Fruit fly (Drosophila melanogaster) whole organism, prepupa: ENCODE measurements around the gene Ptpmeg2.
A peak's percentile ranks its signal among the peaks of the same experiment; 100 is the strongest.

Experiments
- Blimp-1 ChIP-seq: fragments of 200-800 bp; sonication (Bioruptor generic); optimal IDR thresholded peaks from 3 replicates; lab custom pipeline; 2017; ENCODE audit warnings: missing biosample characterization, missing genetic modification characterization, mild to moderate bottlenecking, moderate library complexity, missing genetic modification reagents
- CG10631 ChIP-seq: fragments of 200-800 bp; sonication (Bioruptor generic); optimal IDR thresholded peaks from 2 replicates; lab custom pipeline; 2016; ENCODE audit warnings: missing biosample characterization, missing genetic modification characterization
- CG11294 ChIP-seq: fragments of 200-800 bp; sonication (Bioruptor generic); IDR thresholded peaks from 2 replicates; pipeline ENCODE4 v1.3.6; 2022; ENCODE audit warnings: missing biosample characterization, missing genetic modification characterization
- CG11762 ChIP-seq: fragments of 200-800 bp; sonication (Bioruptor generic); optimal IDR thresholded peaks from 3 replicates; lab custom pipeline; 2016; ENCODE audit warnings: missing biosample characterization, missing genetic modification characterization; ENCODE audit not compliant: insufficient read depth
- CG11902 ChIP-seq: fragments of 200-800 bp; sonication (Bioruptor generic); optimal IDR thresholded peaks from 3 replicates; lab custom pipeline; 2016; ENCODE audit warnings: missing biosample characterization, missing genetic modification characterization
- CG15336 ChIP-seq: fragments of 200-800 bp; sonication (Bioruptor generic); IDR thresholded peaks from 2 replicates; pipeline ENCODE4 v1.3.6; 2022; ENCODE audit warnings: missing biosample characterization, missing genetic modification characterization
- CG1621 ChIP-seq: fragments of 200-800 bp; sonication (Bioruptor generic); optimal IDR thresholded peaks from 3 replicates; lab custom pipeline; 2018; ENCODE audit warnings: missing biosample characterization, mild to moderate bottlenecking, missing genetic modification characterization
- CG31627 ChIP-seq: fragments of 200-800 bp; sonication (Bioruptor generic); optimal IDR thresholded peaks from 3 replicates; lab custom pipeline; 2016; ENCODE audit warnings: missing biosample characterization, missing genetic modification characterization
- CG32006 ChIP-seq: fragments of 200-800 bp; sonication (Bioruptor generic); optimal IDR thresholded peaks from 3 replicates; lab custom pipeline; 2017; ENCODE audit warnings: missing biosample characterization, mild to moderate bottlenecking, missing genetic modification characterization
- CG34406 ChIP-seq: fragments of 200-800 bp; sonication (Bioruptor generic); optimal IDR thresholded peaks from 3 replicates; lab custom pipeline; 2016; ENCODE audit warnings: missing biosample characterization, missing genetic modification characterization
- CG6163 ChIP-seq: fragments of 200-800 bp; sonication (Bioruptor generic); IDR thresholded peaks from 3 replicates; pipeline ENCODE4 v1.3.6; 2022; ENCODE audit warnings: missing biosample characterization, missing genetic modification characterization
- CG6276 ChIP-seq: fragments of 200-800 bp; sonication (Bioruptor generic); optimal IDR thresholded peaks from 2 replicates; lab custom pipeline; 2017; ENCODE audit warnings: missing biosample characterization, mild to moderate bottlenecking, missing genetic modification characterization
- CG6792 ChIP-seq: fragments of 200-800 bp; sonication (Bioruptor generic); optimal IDR thresholded peaks from 3 replicates; lab custom pipeline; 2016; ENCODE audit warnings: missing biosample characterization, missing genetic modification characterization
- CG6808 ChIP-seq: fragments of 200-800 bp; sonication (Bioruptor generic); optimal IDR thresholded peaks from 3 replicates; lab custom pipeline; 2017; ENCODE audit warnings: missing biosample characterization, missing genetic modification characterization, mild to moderate bottlenecking, moderate library complexity, missing genetic modification reagents
- CG6854 ChIP-seq: fragments of 200-800 bp; sonication (Bioruptor generic); optimal IDR thresholded peaks from 2 replicates; lab custom pipeline; 2017; ENCODE audit warnings: missing biosample characterization, mild to moderate bottlenecking, missing genetic modification characterization
- CG7368 ChIP-seq: fragments of 200-800 bp; sonication (Bioruptor generic); optimal IDR thresholded peaks from 3 replicates; lab custom pipeline; 2016; ENCODE audit warnings: missing biosample characterization, missing genetic modification characterization
- CG8632 ChIP-seq: fragments of 200-800 bp; sonication (Bioruptor generic); optimal IDR thresholded peaks from 3 replicates; lab custom pipeline; 2016; ENCODE audit warnings: missing biosample characterization, missing genetic modification characterization
- CG9139 ChIP-seq: fragments of 200-800 bp; sonication (Bioruptor generic); optimal IDR thresholded peaks from 3 replicates; lab custom pipeline; 2017; ENCODE audit warnings: missing biosample characterization, mild to moderate bottlenecking, missing genetic modification characterization
- Eip78C ChIP-seq: fragments of 200-800 bp; sonication (Bioruptor generic); peaks from one replicate; lab custom pipeline; 2016; ENCODE audit warnings: missing biosample characterization, missing genetic modification characterization
- Ets21C ChIP-seq: fragments of 200-800 bp; sonication (Bioruptor generic); optimal IDR thresholded peaks from 3 replicates; lab custom pipeline; 2016; ENCODE audit warnings: missing biosample characterization, missing genetic modification characterization
- Ets96B ChIP-seq: fragments of 200-800 bp; optimal IDR thresholded peaks from 2 replicates; lab custom pipeline; 2019; ENCODE audit warnings: missing biosample characterization, mild to moderate bottlenecking, missing genetic modification characterization, moderate library complexity
- Hr38 ChIP-seq: sonication (Bioruptor generic); optimal IDR thresholded peaks from 2 replicates; lab custom pipeline; 2016; ENCODE audit warnings: missing biosample characterization, missing genetic modification characterization
- Hr39 ChIP-seq: fragments of 200-800 bp; sonication (Bioruptor generic); optimal IDR thresholded peaks from 2 replicates; lab custom pipeline; 2016; ENCODE audit warnings: missing biosample characterization, missing genetic modification characterization
- Hr4 ChIP-seq: fragments of 200-800 bp; sonication (Bioruptor generic); optimal IDR thresholded peaks from 3 replicates; lab custom pipeline; 2016; ENCODE audit warnings: missing biosample characterization, missing genetic modification characterization
- Met ChIP-seq: fragments of 200-800 bp; sonication (Bioruptor generic); optimal IDR thresholded peaks from 3 replicates; lab custom pipeline; 2016; ENCODE audit warnings: missing biosample characterization, missing genetic modification characterization
- cyc ChIP-seq: fragments of 200-800 bp; sonication (Bioruptor generic); optimal IDR thresholded peaks from 3 replicates; lab custom pipeline; 2016; ENCODE audit warnings: missing biosample characterization, missing genetic modification characterization
- dac ChIP-seq: fragments of 200-800 bp; sonication (Bioruptor generic); optimal IDR thresholded peaks from 2 replicates; lab custom pipeline; 2017; ENCODE audit warnings: missing biosample characterization, mild to moderate bottlenecking, missing genetic modification characterization
- dsx ChIP-seq: fragments of 200-800 bp; optimal IDR thresholded peaks from 3 replicates; lab custom pipeline; 2019; ENCODE audit warnings: missing biosample characterization, mild to moderate bottlenecking, missing genetic modification characterization, moderate library complexity; ENCODE audit not compliant: poor library complexity, severe bottlenecking
- eg ChIP-seq: fragments of 200-800 bp; sonication (Bioruptor generic); IDR thresholded peaks from 3 replicates; pipeline ENCODE4 v1.3.6; 2022; ENCODE audit warnings: missing biosample characterization, missing genetic modification characterization
- esn ChIP-seq: fragments of 200-800 bp; sonication (Bioruptor generic); optimal IDR thresholded peaks from 2 replicates; lab custom pipeline; 2016; ENCODE audit warnings: missing biosample characterization, mild to moderate bottlenecking, missing genetic modification characterization, moderate library complexity
- fd59A ChIP-seq: fragments of 200-800 bp; sonication (Bioruptor generic); optimal IDR thresholded peaks from 2 replicates; lab custom pipeline; 2017; ENCODE audit warnings: missing biosample characterization, mild to moderate bottlenecking, missing genetic modification characterization, missing genetic modification reagents
- fd85E ChIP-seq: fragments of 200-800 bp; sonication (Bioruptor generic); optimal IDR thresholded peaks from 3 replicates; lab custom pipeline; 2016; ENCODE audit warnings: missing biosample characterization, missing genetic modification characterization
- fkh ChIP-seq: fragments of 200-800 bp; sonication (Bioruptor generic); optimal IDR thresholded peaks from 3 replicates; lab custom pipeline; 2017; ENCODE audit warnings: missing biosample characterization, mild to moderate bottlenecking, missing genetic modification characterization, moderate library complexity
- salr ChIP-seq, 2 experiments: fragments of 200-800 bp; sonication (Bioruptor generic); optimal IDR thresholded peaks; 3 replicates each; lab custom pipeline; 2016 to 2018; ENCODE audit warnings: missing biosample characterization in 2 of 2, missing genetic modification characterization in 2 of 2, mild to moderate bottlenecking in 1 of 2
- vri ChIP-seq: fragments of 200-800 bp; sonication (Bioruptor generic); optimal IDR thresholded peaks from 3 replicates; lab custom pipeline; 2016; ENCODE audit warnings: missing biosample characterization, mild to moderate bottlenecking, missing genetic modification characterization

Gene Ptpmeg2

DNA sequence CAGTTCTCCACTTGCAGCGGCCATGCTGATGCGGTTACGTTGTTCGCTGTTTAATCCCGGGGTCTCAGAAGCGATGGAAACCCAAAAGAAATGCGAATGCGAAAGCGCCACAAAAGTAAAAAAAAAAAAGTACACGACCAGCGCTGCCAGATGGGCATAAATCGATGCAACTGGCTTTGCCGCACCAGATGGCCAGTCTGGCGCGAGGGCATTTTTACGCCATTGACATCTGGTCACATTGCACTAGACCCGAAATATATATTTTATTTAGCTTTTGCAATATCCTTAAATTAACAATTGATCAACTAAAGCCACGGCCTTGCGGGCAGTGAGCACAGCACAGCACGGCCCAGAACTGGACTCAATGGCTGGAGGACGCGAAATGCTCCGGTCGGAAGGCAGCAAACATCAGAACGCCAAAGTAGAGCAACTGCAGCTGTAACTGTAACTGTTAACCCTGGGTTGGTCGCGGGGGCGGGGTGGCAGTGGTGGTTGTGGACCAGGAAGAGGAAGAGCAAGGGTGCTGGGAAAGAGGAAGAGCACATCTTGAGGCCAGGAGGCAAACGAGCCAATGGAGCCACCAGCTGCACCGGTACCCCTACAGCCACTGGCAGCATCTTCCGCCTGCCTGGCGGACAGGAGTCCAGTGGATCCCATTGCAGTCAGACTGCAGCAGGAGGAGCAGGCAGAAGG lies 50.1 kb downstream of the Ptpmeg2 start, which contains the start of the genes LysRS and Hecw:
LysRS (minus strand) TSS at position 158 of the 693 bp plus-strand sequence.
Hecw (plus strand) TSS at position 220 of the 693 bp plus-strand sequence.
- TF ChIP-seq CG6854 (GFP tag; lab: Kevin White, UChicago) (no peak), cyc (GFP tag; lab: Kevin White, UChicago) (no peak), CG11762 (GFP tag; lab: Kevin White, UChicago) (no peak), Hr39 (GFP tag; lab: Kevin White, UChicago) (no peak), salr (GFP tag; optimal IDR thresholded peaks at IDR 0.05; lab: Kevin White, UChicago) (no peak), fkh (GFP tag; lab: Kevin White, UChicago) (no peak), CG8632 (GFP tag; lab: Kevin White, UChicago) (no peak), Hr38 (no peak), CG15336 (GFP tag; lab: Robert Waterston, UW) (peak; percentile 36; the same call in 1 of the 2 replicates), dsx (GFP tag; lab: Kevin White, UChicago) (no peak), vri (GFP tag; lab: Kevin White, UChicago) (no peak), CG11902 (no peak), CG34406 (GFP tag; lab: Kevin White, UChicago) (no peak), Met (no peak), Ets96B (tag; lab: Kevin White, UChicago) (no peak), CG11294 (GFP tag; lab: Robert Waterston, UW) (no peak), Blimp-1 (no peak), Hr4 (GFP tag; lab: Kevin White, UChicago) (no peak), CG6808 (GFP tag; lab: Kevin White, UChicago) (no peak), CG10631 (GFP tag; lab: Kevin White, UChicago) (no peak), dac (GFP tag; lab: Kevin White, UChicago) (no peak), fd59A (no peak), CG31627 (GFP tag; lab: Kevin White, UChicago) (peak; percentile 7), esn (GFP tag; lab: Kevin White, UChicago) (peak; percentile 2), Ets21C (no peak), CG32006 (GFP tag; lab: Kevin White, UChicago) (no peak), CG7368 (GFP tag; lab: Kevin White, UChicago) (no peak), CG9139 (GFP tag; lab: Kevin White, UChicago) (no peak), CG1621 (tag; lab: Kevin White, UChicago) (no peak), CG6163 (GFP tag; lab: Robert Waterston, UW) (no peak), CG6792 (no peak), Eip78C (GFP tag; lab: Kevin White, UChicago) (peak; percentile 40), fd85E (GFP tag; lab: Kevin White, UChicago) (no peak)
- TF ChIP-seq, all 60 proteins: peak for 4

DNA sequence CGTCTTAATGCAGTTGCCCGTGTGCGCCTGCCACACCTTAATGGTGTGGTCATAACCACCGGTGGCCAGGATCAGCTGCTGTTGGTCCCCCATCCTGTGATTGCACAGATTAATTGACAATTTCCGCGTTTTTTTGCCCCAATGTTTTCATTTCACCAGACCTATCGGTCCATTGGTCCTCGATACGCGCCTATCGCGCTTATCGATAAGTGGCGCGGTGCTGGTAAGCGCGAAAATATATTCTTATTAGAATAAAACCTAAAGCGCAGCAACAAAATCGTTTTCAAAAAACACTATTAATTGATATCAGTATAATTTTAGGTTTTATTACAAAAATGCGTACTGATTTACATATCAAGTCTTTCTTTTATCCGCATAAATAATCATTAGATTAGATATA lies 53.2 kb downstream of the Ptpmeg2 start, which contains the start of gene Lst8:
Lst8 (minus strand) TSS at position 187 of the 400 bp plus-strand sequence.
- TF ChIP-seq eg = no peak
- no peak for TF ChIP-seq CG7368 (GFP tag; lab: Kevin White, UChicago)
- TF ChIP-seq CG6276 (GFP tag; lab: Kevin White, UChicago) = no peak
- TF ChIP-seq CG1621 (tag; lab: Kevin White, UChicago) = no peak
- TF ChIP-seq cyc (GFP tag; lab: Kevin White, UChicago) = no peak
